Worm (Caenorhabditis elegans) whole organism, L4 larva: Measurements from ENCODE around the gene gst-12.

Experiments
- F49E8.2 ChIP-seq: sonication (generic microtip); optimal IDR thresholded peaks from 2 replicates; lab custom pipeline; 2016; ENCODE audit warnings: missing compliant biosample characterization, mild to moderate bottlenecking, missing genetic modification characterization, borderline replicate concordance
- daf-8 ChIP-seq: fragments of 200-800 bp; sonication (Bioruptor generic); IDR thresholded peaks from 2 replicates; pipeline ENCODE4 v1.3.6; 2022; ENCODE audit warnings: missing genetic modification characterization, missing compliant biosample characterization
- lin-13 ChIP-seq: fragments of 150-350 bp; optimal IDR thresholded peaks from 2 replicates; lab custom pipeline; 2014; ENCODE audit warnings: missing biosample characterization, missing genetic modification reagents, missing genetic modification characterization
- nhr-10 ChIP-seq: fragments of 150-350 bp; optimal IDR thresholded peaks from 2 replicates; lab custom pipeline; 2014; ENCODE audit warnings: missing biosample characterization, missing genetic modification characterization
- nhr-237 ChIP-seq: sonication (generic microtip); optimal IDR thresholded peaks from 2 replicates; lab custom pipeline; 2017; ENCODE audit warnings: missing biosample characterization, missing genetic modification characterization
- nhr-6 ChIP-seq: fragments of 150-350 bp; optimal IDR thresholded peaks from 2 replicates; lab custom pipeline; 2014; ENCODE audit warnings: missing biosample characterization, missing genetic modification characterization
- skn-1 ChIP-seq: fragments of 150-350 bp; optimal IDR thresholded peaks from 2 replicates; lab custom pipeline; 2014; ENCODE audit warnings: missing biosample characterization, missing genetic modification characterization
- unc-39 ChIP-seq: sonication (generic microtip); optimal IDR thresholded peaks from 2 replicates; lab custom pipeline; 2017; ENCODE audit warnings: missing biosample characterization, missing genetic modification characterization
- unc-62 ChIP-seq, 3 experiments: fragments of 150-350 bp in 1 of 3; sonication (generic microtip); optimal IDR thresholded peaks in 2 of 3; peaks in 1 of 3; 1 replicate in 1 of 3; 2 replicates in 2 of 3; lab custom pipeline; 2014 to 2017; ENCODE audit warnings: missing biosample characterization in 3 of 3, missing genetic modification characterization in 3 of 3, missing genetic modification reagents in 3 of 3, missing genotype in 1 of 3

DNA sequence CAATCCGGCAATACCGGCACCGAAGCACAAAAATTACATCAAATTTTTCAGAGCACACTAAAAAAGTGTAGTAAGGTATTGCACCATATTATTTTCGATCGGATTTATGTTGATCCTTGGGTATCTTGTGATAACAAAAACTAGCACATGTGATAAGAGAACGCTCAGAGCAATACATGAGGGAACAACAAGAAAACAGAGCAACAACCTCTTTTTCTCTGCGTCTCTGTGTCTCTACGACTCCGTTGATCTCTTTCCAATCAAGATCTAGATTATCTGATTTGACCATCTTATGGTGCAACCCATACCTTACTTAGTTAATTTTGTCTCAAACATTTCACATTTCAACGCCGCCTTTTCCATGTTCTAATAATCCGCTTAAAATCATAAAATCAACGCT lies 14.4 kb upstream of the gst-12 start, which contains the start of gene tag-10:
- no peak for TF ChIP-seq unc-39
- no peak for TF ChIP-seq skn-1
- TF ChIP-seq nhr-237 (tag; lab: Kevin White, UChicago): no peak
- TF ChIP-seq daf-8 (GFP tag; lab: Robert Waterston, UW): no peak
- TF ChIP-seq nhr-10 (tag; lab: Kevin White, UChicago): no peak
- TF ChIP-seq lin-13 (GFP tag; lab: Kevin White, UChicago): no peak
- no peak for TF ChIP-seq nhr-6 (tag; lab: Kevin White, UChicago)
- TF ChIP-seq unc-62 (GFP tag; optimal IDR thresholded peaks at IDR 0.05 in 1 of 2; lab: Kevin White, UChicago): no peak
- no peak for TF ChIP-seq unc-62 (tag; optimal IDR thresholded peaks at IDR 0.05; lab: Kevin White, UChicago)
- no peak for TF ChIP-seq F49E8.2 (tag; lab: Kevin White, UChicago)
